Worm (Caenorhabditis elegans) whole organism, L4/young adult: ENCODE results near the gene pals-27.

ENCODE experiments used
- W03F9.2 ChIP-seq: fragments of 150-350 bp; optimal IDR thresholded peaks from 2 replicates; lab custom pipeline; 2014; ENCODE audit warnings: missing biosample characterization, missing genetic modification characterization
- dao-5 ChIP-seq: sonication (generic microtip); optimal IDR thresholded peaks from 2 replicates; lab custom pipeline; 2016; ENCODE audit warnings: missing genotype, missing genetic modification characterization, moderate library complexity, missing compliant biosample characterization
- him-1 ChIP-seq: sonication (generic microtip); optimal IDR thresholded peaks from 2 replicates; lab custom pipeline; 2016; ENCODE audit warnings: missing genotype, missing genetic modification reagents, missing genetic modification characterization, missing compliant biosample characterization

The pals-27 gene

ce11 chrIII:4369381-4369809, 12.0 kb upstream of the pals-27 start:
- peak; percentile 75 for TF ChIP-seq dao-5 (tag; lab: Kevin White, UChicago)

ce11 chrIII:4370585-4370984, 10.9 kb upstream of the pals-27 start, which contains the start of gene ckb-3:
ckb-3 (plus strand) TSS chrIII:4370885.
- no peak for TF ChIP-seq dao-5 (tag; lab: Kevin White, UChicago)
- no peak for TF ChIP-seq W03F9.2 (tag; lab: Kevin White, UChicago)
- TF ChIP-seq him-1 (tag; lab: Kevin White, UChicago), result no peak

- TF ChIP-seq him-1 (tag; lab: Kevin White, UChicago), result no peak
- no peak for TF ChIP-seq dao-5 (tag; lab: Kevin White, UChicago)
- no peak for TF ChIP-seq W03F9.2 (tag; lab: Kevin White, UChicago)
These were observed 8.5 kb upstream of the pals-27 start for ce11 chrIII:4372894-4373293.

- no peak for TF ChIP-seq him-1 (tag; lab: Kevin White, UChicago)
- no peak for TF ChIP-seq W03F9.2 (tag; lab: Kevin White, UChicago)
- no peak for TF ChIP-seq dao-5 (tag; lab: Kevin White, UChicago)
These were observed 6.6 kb upstream of the pals-27 start, which contains the start of gene pals-26 for ce11 chrIII:4374854-4375253. pals-26 (plus strand) TSS chrIII:4375154.

- TF ChIP-seq him-1 (tag; lab: Kevin White, UChicago), result no peak
- TF ChIP-seq dao-5 (tag; lab: Kevin White, UChicago), result no peak
These were observed 1.7 kb upstream of the pals-27 start, which contains the start of gene B0284.3 for ce11 chrIII:4379717-4380116. B0284.3 (minus strand) TSS chrIII:4379817.

- no peak for TF ChIP-seq him-1 (tag; lab: Kevin White, UChicago)
- no peak for TF ChIP-seq W03F9.2 (tag; lab: Kevin White, UChicago)
- no peak for TF ChIP-seq dao-5 (tag; lab: Kevin White, UChicago)
These were observed 608 bp upstream of the pals-27 start for ce11 chrIII:4380835-4381234.

- TF ChIP-seq dao-5 (tag; lab: Kevin White, UChicago) (no peak), W03F9.2 (tag; lab: Kevin White, UChicago) (no peak), him-1 (tag; lab: Kevin White, UChicago) (no peak)
These were observed 675 bp downstream of the pals-27 start for ce11 chrIII:4382118-4382517.

ce11 chrIII:4384487-4384886, 3.0 kb downstream of the pals-27 start, which contains the start of gene pals-28:
pals-28 (plus strand) TSS chrIII:4384787.
- TF ChIP-seq him-1 (tag; lab: Kevin White, UChicago) (no peak), dao-5 (tag; lab: Kevin White, UChicago) (no peak), W03F9.2 (tag; lab: Kevin White, UChicago) (no peak)

ce11 chrIII:4390421-4390820, 9.0 kb downstream of the pals-27 start:
- TF ChIP-seq him-1 (tag; lab: Kevin White, UChicago) (no peak), W03F9.2 (tag; lab: Kevin White, UChicago) (no peak), dao-5 (tag; lab: Kevin White, UChicago) (no peak)

- no peak for TF ChIP-seq him-1 (tag; lab: Kevin White, UChicago)
These were observed 9.9 kb downstream of the pals-27 start for ce11 chrIII:4391319-4391718.

- TF ChIP-seq dao-5 (tag; lab: Kevin White, UChicago), result no peak
- no peak for TF ChIP-seq him-1 (tag; lab: Kevin White, UChicago)
- TF ChIP-seq W03F9.2 (tag; lab: Kevin White, UChicago), result no peak
These were observed 10.5 kb downstream of the pals-27 start for ce11 chrIII:4391938-4392337.

- no peak for TF ChIP-seq him-1 (tag; lab: Kevin White, UChicago)
- TF ChIP-seq dao-5 (tag; lab: Kevin White, UChicago), result no peak
- TF ChIP-seq W03F9.2 (tag; lab: Kevin White, UChicago), result no peak
These were observed 13.1 kb downstream of the pals-27 start, which contains the start of gene R07E5.4 for ce11 chrIII:4394496-4394895. R07E5.4 (plus strand) TSS chrIII:4394796.

ce11 chrIII:4395857-4396256, 14.4 kb downstream of the pals-27 start:
- TF ChIP-seq him-1 (tag; lab: Kevin White, UChicago) (no peak), W03F9.2 (tag; lab: Kevin White, UChicago) (no peak), dao-5 (tag; lab: Kevin White, UChicago) (no peak)

- no peak for TF ChIP-seq W03F9.2 (tag; lab: Kevin White, UChicago)
- no peak for TF ChIP-seq him-1 (tag; lab: Kevin White, UChicago)
- TF ChIP-seq dao-5 (tag; lab: Kevin White, UChicago), result no peak
These were observed 15.7 kb downstream of the pals-27 start, which contains the start of gene R07E5.5 for ce11 chrIII:4397115-4397514. R07E5.5 (plus strand) TSS chrIII:4397415.
